Worm (Caenorhabditis elegans) whole organism, late embryonic: ENCODE results near the gene prde-1.

Source experiments
- hlh-30 ChIP-seq: sonication (generic microtip); optimal IDR thresholded peaks from 2 replicates; lab custom pipeline; 2017; ENCODE audit warnings: antibody characterized with exemption, missing genetic modification characterization, missing compliant biosample characterization; ENCODE audit not compliant: insufficient read depth
- lim-6 ChIP-seq: sonication (generic microtip); optimal IDR thresholded peaks from 2 replicates; lab custom pipeline; 2016; ENCODE audit warnings: missing genetic modification characterization, missing compliant biosample characterization
- nfya-1 ChIP-seq: sonication (generic microtip); optimal IDR thresholded peaks from 2 replicates; lab custom pipeline; 2017; ENCODE audit warnings: missing genetic modification characterization, mild to moderate bottlenecking, missing compliant biosample characterization, antibody characterized with exemption, moderate library complexity
- pha-4 ChIP-seq: fragments of 150-350 bp; optimal IDR thresholded peaks from 2 replicates; lab custom pipeline; 2018; ENCODE audit warnings: missing biosample characterization, missing genetic modification reagents, missing genetic modification characterization

ce11 chrV:15571006-15571526 is 33.0 kb downstream of the prde-1 start, which contains the start of gene fbxa-95:
- TF ChIP-seq hlh-30 (no peak), nfya-1 (tag; lab: Kevin White, UChicago) (no peak), pha-4 (tag; lab: Kevin White, UChicago) (no peak), lim-6 (tag; lab: Kevin White, UChicago) (no peak)
